Worm (Caenorhabditis elegans) whole organism, L1 larva: ENCODE measurements around the gene ZK228.1.
"Not testable (repeated sequence)": the region's sequence is repeated elsewhere in the genome, so short reads cannot be mapped to it uniquely, and the experiment has no call there.

Experiments used
- C04F5.9 ChIP-seq: sonication (generic microtip); optimal IDR thresholded peaks from 2 replicates; lab custom pipeline; 2016; ENCODE audit warnings: missing genetic modification characterization, missing compliant biosample characterization
- F16B12.6 ChIP-seq: fragments of 150-350 bp; optimal IDR thresholded peaks from 2 replicates; lab custom pipeline; 2014; ENCODE audit warnings: missing biosample characterization, missing genetic modification characterization
- Y116A8C.19 ChIP-seq: sonication (generic microtip); optimal IDR thresholded peaks from 2 replicates; lab custom pipeline; 2016; ENCODE audit warnings: missing compliant biosample characterization, missing genetic modification characterization, borderline replicate concordance
- aly-2 ChIP-seq: fragments of 150-350 bp; optimal IDR thresholded peaks from 2 replicates; lab custom pipeline; 2014; ENCODE audit warnings: missing biosample characterization, missing genetic modification characterization
- ama-1 ChIP-seq: fragments of 150-350 bp; optimal IDR thresholded peaks from 2 replicates; lab custom pipeline; 2014
- ceh-90 ChIP-seq: sonication (generic microtip); optimal IDR thresholded peaks from 2 replicates; lab custom pipeline; 2016; ENCODE audit warnings: missing genetic modification characterization, missing compliant biosample characterization
- ces-1 ChIP-seq: fragments of 150-350 bp; optimal IDR thresholded peaks from 2 replicates; lab custom pipeline; 2014; ENCODE audit warnings: missing biosample characterization, missing genetic modification reagents, missing genetic modification characterization
- dsc-1 ChIP-seq: sonication (generic microtip); optimal IDR thresholded peaks from 2 replicates; lab custom pipeline; 2016; ENCODE audit warnings: mild to moderate bottlenecking, missing genetic modification characterization, missing compliant biosample characterization
- efl-1 ChIP-seq, 4 experiments: fragments of 150-350 bp; optimal IDR thresholded peaks in 3 of 4; peaks in 1 of 4; 1 replicate in 1 of 4; 2 replicates in 3 of 4; lab custom pipeline; 2014; ENCODE audit warnings: missing biosample characterization in 2 of 4, missing genetic modification characterization in 2 of 4, missing genetic modification reagents in 2 of 4
- efl-3 ChIP-seq: fragments of 200-800 bp; sonication (Bioruptor generic); optimal IDR thresholded peaks from 2 replicates; lab custom pipeline; 2018; ENCODE audit warnings: mild to moderate bottlenecking, missing genetic modification characterization, missing compliant biosample characterization
- egl-13 ChIP-seq: sonication (generic microtip); optimal IDR thresholded peaks from 2 replicates; lab custom pipeline; 2016; ENCODE audit warnings: missing genotype, missing genetic modification reagents, missing genetic modification characterization, missing compliant biosample characterization
- egl-27 ChIP-seq, 2 experiments: fragments of 150-350 bp in 1 of 2; sonication (generic microtip); optimal IDR thresholded peaks; 3 replicates each; lab custom pipeline; 2017 to 2018; ENCODE audit warnings: missing biosample characterization in 2 of 2, missing genetic modification characterization in 2 of 2, missing genetic modification reagents in 2 of 2
- elt-2 ChIP-seq: sonication (generic microtip); optimal IDR thresholded peaks from 2 replicates; lab custom pipeline; 2016; ENCODE audit warnings: missing genetic modification characterization, mild to moderate bottlenecking, inconsistent platforms, missing compliant biosample characterization, missing genetic modification reagents
- elt-3 ChIP-seq, 6 experiments: fragments of 150-350 bp in 1 of 6; sonication (generic microtip); optimal IDR thresholded peaks; 2 replicates each; lab custom pipeline; 2017 to 2018; ENCODE audit warnings: missing biosample characterization in 6 of 6, missing genetic modification characterization in 6 of 6, inconsistent platforms in 1 of 6
- ets-5 ChIP-seq: fragments of 200-800 bp; sonication (Bioruptor generic); IDR thresholded peaks from 2 replicates; pipeline ENCODE4 v1.3.6; 2022; ENCODE audit warnings: missing genetic modification characterization, missing compliant biosample characterization
- fkh-10 ChIP-seq: sonication (generic microtip); optimal IDR thresholded peaks from 2 replicates; lab custom pipeline; 2017; ENCODE audit warnings: missing biosample characterization, missing genetic modification reagents, missing genetic modification characterization
- hlh-17 ChIP-seq: fragments of 200-800 bp; sonication (Bioruptor generic); optimal IDR thresholded peaks from 2 replicates; lab custom pipeline; 2018; ENCODE audit warnings: missing genetic modification characterization, mild to moderate bottlenecking, missing compliant biosample characterization, moderate library complexity, borderline replicate concordance
- hlh-4 ChIP-seq: sonication (generic microtip); optimal IDR thresholded peaks from 2 replicates; lab custom pipeline; 2016; ENCODE audit warnings: mild to moderate bottlenecking, missing genetic modification characterization, missing compliant biosample characterization
- irx-1 ChIP-seq: sonication (generic microtip); optimal IDR thresholded peaks from 2 replicates; lab custom pipeline; 2016; ENCODE audit warnings: missing genetic modification characterization, missing compliant biosample characterization
- isw-1 ChIP-seq: fragments of 200-800 bp; sonication (Bioruptor generic); IDR thresholded peaks from 2 replicates; pipeline ENCODE4 v1.3.6; 2022; ENCODE audit warnings: missing genetic modification characterization, missing compliant biosample characterization
- lin-13 ChIP-seq: fragments of 150-350 bp; optimal IDR thresholded peaks from 2 replicates; lab custom pipeline; 2014; ENCODE audit warnings: missing biosample characterization, missing genetic modification reagents, missing genetic modification characterization
- lin-15B ChIP-seq: fragments of 150-350 bp; sonication (generic microtip); optimal IDR thresholded peaks from 3 replicates; lab custom pipeline; 2014; ENCODE audit warnings: missing biosample characterization, missing genetic modification characterization
- lin-39 ChIP-seq: fragments of 150-350 bp; optimal IDR thresholded peaks from 2 replicates; lab custom pipeline; 2014; ENCODE audit warnings: missing biosample characterization, missing genetic modification reagents, missing genetic modification characterization
- lsy-2 ChIP-seq, 2 experiments: fragments of 150-350 bp; optimal IDR thresholded peaks; 2 replicates each; lab custom pipeline; 2014; ENCODE audit warnings: missing biosample characterization in 2 of 2, missing genetic modification characterization in 2 of 2
- mep-1 ChIP-seq: fragments of 150-350 bp; optimal IDR thresholded peaks from 2 replicates; lab custom pipeline; 2014; ENCODE audit warnings: missing biosample characterization, missing genetic modification characterization
- nhr-11 ChIP-seq: fragments of 150-350 bp; optimal IDR thresholded peaks from 2 replicates; lab custom pipeline; 2014; ENCODE audit warnings: missing biosample characterization, missing genetic modification characterization
- nhr-12 ChIP-seq: sonication (generic microtip); optimal IDR thresholded peaks from 2 replicates; lab custom pipeline; 2017; ENCODE audit warnings: missing biosample characterization, missing genetic modification characterization
- nhr-20 ChIP-seq: sonication (generic microtip); optimal IDR thresholded peaks from 2 replicates; lab custom pipeline; 2016; ENCODE audit warnings: mild to moderate bottlenecking, missing genetic modification characterization, missing compliant biosample characterization
- nhr-28 ChIP-seq: fragments of 150-350 bp; optimal IDR thresholded peaks from 2 replicates; lab custom pipeline; 2014; ENCODE audit warnings: missing biosample characterization, missing genetic modification characterization
- nhr-84 ChIP-seq: sonication (generic microtip); optimal IDR thresholded peaks from 2 replicates; lab custom pipeline; 2017; ENCODE audit warnings: missing biosample characterization, missing genetic modification characterization
- nhr-85 ChIP-seq: sonication (generic microtip); peaks from one replicate; lab custom pipeline; 2016; ENCODE audit warnings: missing genetic modification characterization, inconsistent platforms, missing compliant biosample characterization
- pax-3 ChIP-seq: fragments of 200-800 bp; sonication (Bioruptor generic); optimal IDR thresholded peaks from 2 replicates; lab custom pipeline; 2018; ENCODE audit warnings: mild to moderate bottlenecking, missing genetic modification characterization, moderate library complexity, missing compliant biosample characterization
- pqm-1 ChIP-seq: sonication (generic microtip); optimal IDR thresholded peaks from 3 replicates; lab custom pipeline; 2017; ENCODE audit warnings: missing biosample characterization, missing genetic modification characterization
- snu-23 ChIP-seq: sonication (generic microtip); optimal IDR thresholded peaks from 2 replicates; lab custom pipeline; 2016; ENCODE audit warnings: missing genetic modification characterization, missing compliant biosample characterization
- sox-4 ChIP-seq: sonication (generic microtip); optimal IDR thresholded peaks from 2 replicates; lab custom pipeline; 2016; ENCODE audit warnings: missing genetic modification characterization, missing compliant biosample characterization
- swsn-7 ChIP-seq: sonication (generic microtip); optimal IDR thresholded peaks from 2 replicates; lab custom pipeline; 2016; ENCODE audit warnings: missing genetic modification characterization, missing compliant biosample characterization
- tbx-2 ChIP-seq: sonication (generic microtip); optimal IDR thresholded peaks from 2 replicates; lab custom pipeline; 2016; ENCODE audit warnings: missing genetic modification characterization, missing compliant biosample characterization
- tlp-1 ChIP-seq: fragments of 150-350 bp; optimal IDR thresholded peaks from 2 replicates; lab custom pipeline; 2014; ENCODE audit warnings: missing biosample characterization, missing genetic modification characterization
- unc-130 ChIP-seq: fragments of 150-350 bp; optimal IDR thresholded peaks from 2 replicates; lab custom pipeline; 2017; ENCODE audit warnings: missing biosample characterization, missing genetic modification characterization, inconsistent platforms
- unc-30 ChIP-seq: sonication (generic microtip); optimal IDR thresholded peaks from 2 replicates; lab custom pipeline; 2017; ENCODE audit warnings: missing biosample characterization, missing genetic modification characterization

ZK228.1 gene

ce11 chrV:18438081-18438480 lies 6.1 kb upstream of the ZK228.1 start, which contains the start of gene ZK262.8:
Gene ZK262.8, plus strand, starts transcription at chrV:18438381.
- no peak for TF ChIP-seq tlp-1 (tag; lab: Kevin White, UChicago)
- no peak for TF ChIP-seq lin-13 (GFP tag; lab: Kevin White, UChicago)
- no peak for TF ChIP-seq unc-130
- TF ChIP-seq elt-3 (tag; optimal IDR thresholded peaks at IDR 0.05; lab: Kevin White, UChicago): no peak
- TF ChIP-seq nhr-20 (tag; lab: Kevin White, UChicago): no peak
- no peak for TF ChIP-seq dsc-1 (tag; lab: Kevin White, UChicago)
- TF ChIP-seq snu-23: no peak
- TF ChIP-seq sox-4 (tag; lab: Kevin White, UChicago): no peak
- TF ChIP-seq pax-3: no peak
- TF ChIP-seq nhr-12: no peak
- TF ChIP-seq efl-3 (GFP tag; lab: Kevin White, UChicago): no peak
- no peak for TF ChIP-seq lsy-2 (tag; optimal IDR thresholded peaks at IDR 0.05; lab: Kevin White, UChicago)
- no peak for TF ChIP-seq lin-39 (tag; lab: Kevin White, UChicago)
- TF ChIP-seq efl-1 (optimal IDR thresholded peaks at IDR 0.05; lab: Kevin White, UChicago): no peak
- no peak for TF ChIP-seq efl-1 (GFP tag; optimal IDR thresholded peaks at IDR 0.05 in 1 of 2; lab: Kevin White, UChicago)
- no peak for TF ChIP-seq pqm-1
- TF ChIP-seq irx-1 (tag; lab: Kevin White, UChicago): no peak

- TF ChIP-seq isw-1; snu-23; lin-13 (GFP tag; lab: Kevin White, UChicago): not testable (repeated sequence)
Observed at ce11 chrV:18439469-18439868, 4.7 kb upstream of the ZK228.1 start, which contains the start of gene ZK262.9. Gene ZK262.9, plus strand, starts transcription at chrV:18439769.

- TF ChIP-seq ces-1 (GFP tag; lab: Kevin White, UChicago) (no peak), sox-4 (tag; lab: Kevin White, UChicago) (no peak), F16B12.6 (tag; lab: Kevin White, UChicago) (no peak), swsn-7 (tag; lab: Kevin White, UChicago) (no peak), mep-1 (tag; lab: Kevin White, UChicago) (no peak), hlh-4 (no peak), egl-13 (no peak), C04F5.9 (tag; lab: Kevin White, UChicago) (no peak), nhr-85 (no peak), nhr-84 (tag; lab: Kevin White, UChicago) (no peak), egl-27 (tag; optimal IDR thresholded peaks at IDR 0.05; lab: Kevin White, UChicago) (no peak), nhr-28 (no peak), tbx-2 (no peak), aly-2 (tag; lab: Kevin White, UChicago) (no peak)
- TF ChIP-seq, all 84 proteins: peak for 0
Observed at ce11 chrV:18456574-18456973, 12.4 kb downstream of the ZK228.1 start, which contains the start of gene ZK228.10. Gene ZK228.10, plus strand, starts transcription at chrV:18456874.

- TF ChIP-seq Y116A8C.19: no peak
- no peak for TF ChIP-seq nhr-84 (tag; lab: Kevin White, UChicago)
- TF ChIP-seq ces-1 (GFP tag; lab: Kevin White, UChicago): no peak
- TF ChIP-seq nhr-85: no peak
- TF ChIP-seq elt-2 (tag; lab: Kevin White, UChicago): peak; percentile 93
- no peak for TF ChIP-seq mep-1 (tag; lab: Kevin White, UChicago)
- peak; percentile 30 for TF ChIP-seq nhr-20 (tag; lab: Kevin White, UChicago)
- peak in 3 of 6 experiments; percentile 10 to 40 (median 20) for TF ChIP-seq elt-3 (tag; optimal IDR thresholded peaks at IDR 0.05; lab: Kevin White, UChicago)
- TF ChIP-seq lin-39 (tag; lab: Kevin White, UChicago): no peak
- TF ChIP-seq hlh-17 (GFP tag; lab: Kevin White, UChicago): no peak
- TF ChIP-seq, all 84 proteins: peak for 3
Observed at ce11 chrV:18461200-18461728, 17.0 kb downstream of the ZK228.1 start, which contains the start of gene ZK228.3. Gene ZK228.3, minus strand, starts transcription at chrV:18461250.

ce11 chrV:18462365-18462837 lies 18.2 kb downstream of the ZK228.1 start, which contains the start of gene ZK228.4:
Gene ZK228.4, plus strand, starts transcription at chrV:18462787.
- TF ChIP-seq swsn-7 (tag; lab: Kevin White, UChicago): no peak
- TF ChIP-seq Y116A8C.19: no peak
- peak; percentile 6 for TF ChIP-seq pqm-1
- TF ChIP-seq nhr-84 (tag; lab: Kevin White, UChicago): no peak
- TF ChIP-seq hlh-17 (GFP tag; lab: Kevin White, UChicago): no peak
- no peak for TF ChIP-seq nhr-85
- TF ChIP-seq nhr-11: no peak
- TF ChIP-seq mep-1 (tag; lab: Kevin White, UChicago): no peak
- no peak for TF ChIP-seq fkh-10 (GFP tag; lab: Kevin White, UChicago)
- no peak for TF ChIP-seq dsc-1 (tag; lab: Kevin White, UChicago)
- TF ChIP-seq unc-30 (tag; lab: Kevin White, UChicago): no peak
- TF ChIP-seq ets-5: no peak
- peak; percentile 55 for TF ChIP-seq elt-2 (tag; lab: Kevin White, UChicago)
- TF ChIP-seq ceh-90 (tag; lab: Kevin White, UChicago): no peak
- TF ChIP-seq lsy-2 (tag; optimal IDR thresholded peaks at IDR 0.05; lab: Kevin White, UChicago): no peak
- no peak for TF ChIP-seq ama-1 (lab: Kevin White, UChicago)
- no peak for TF ChIP-seq lin-15B (tag; lab: Kevin White, UChicago)
